Fruit fly (Drosophila melanogaster) whole organism, prepupa: Measurements from ENCODE around the gene ND-24L.

Source experiments
- Blimp-1 ChIP-seq: fragments of 200-800 bp; sonication (Bioruptor generic); optimal IDR thresholded peaks from 3 replicates; lab custom pipeline; 2017; ENCODE audit warnings: missing biosample characterization, missing genetic modification characterization, mild to moderate bottlenecking, moderate library complexity, missing genetic modification reagents
- CG11294 ChIP-seq: fragments of 200-800 bp; sonication (Bioruptor generic); IDR thresholded peaks from 2 replicates; pipeline ENCODE4 v1.3.6; 2022; ENCODE audit warnings: missing biosample characterization, missing genetic modification characterization
- CG31627 ChIP-seq: fragments of 200-800 bp; sonication (Bioruptor generic); optimal IDR thresholded peaks from 3 replicates; lab custom pipeline; 2016; ENCODE audit warnings: missing biosample characterization, missing genetic modification characterization
- CG32006 ChIP-seq: fragments of 200-800 bp; sonication (Bioruptor generic); optimal IDR thresholded peaks from 3 replicates; lab custom pipeline; 2017; ENCODE audit warnings: missing biosample characterization, mild to moderate bottlenecking, missing genetic modification characterization
- Eip78C ChIP-seq: fragments of 200-800 bp; sonication (Bioruptor generic); peaks from one replicate; lab custom pipeline; 2016; ENCODE audit warnings: missing biosample characterization, missing genetic modification characterization
- Smox ChIP-seq: fragments of 200-800 bp; sonication (Bioruptor generic); optimal IDR thresholded peaks from 3 replicates; lab custom pipeline; 2016; ENCODE audit warnings: missing biosample characterization, missing genetic modification characterization
- Sox14 ChIP-seq: fragments of 200-800 bp; sonication (Bioruptor generic); optimal IDR thresholded peaks from 3 replicates; lab custom pipeline; 2016; ENCODE audit warnings: missing biosample characterization, missing genetic modification characterization
- Sox15 ChIP-seq: fragments of 200-800 bp; sonication (Bioruptor generic); optimal IDR thresholded peaks from 3 replicates; lab custom pipeline; 2016; ENCODE audit warnings: missing biosample characterization, missing genetic modification characterization
- achi ChIP-seq: fragments of 200-800 bp; sonication (Bioruptor generic); optimal IDR thresholded peaks from 3 replicates; lab custom pipeline; 2016; ENCODE audit warnings: missing biosample characterization, missing genetic modification characterization
- cyc ChIP-seq: fragments of 200-800 bp; sonication (Bioruptor generic); optimal IDR thresholded peaks from 3 replicates; lab custom pipeline; 2016; ENCODE audit warnings: missing biosample characterization, missing genetic modification characterization
- esn ChIP-seq: fragments of 200-800 bp; sonication (Bioruptor generic); optimal IDR thresholded peaks from 2 replicates; lab custom pipeline; 2016; ENCODE audit warnings: missing biosample characterization, mild to moderate bottlenecking, missing genetic modification characterization, moderate library complexity

dm6 chr3L:17320711-17321110, at the start of gene ND-24L:
- no peak for TF ChIP-seq CG11294
- TF ChIP-seq CG32006 (GFP tag; lab: Kevin White, UChicago) = no peak
- TF ChIP-seq Blimp-1 (GFP tag; lab: Kevin White, UChicago) = no peak
- TF ChIP-seq cyc (GFP tag; lab: Kevin White, UChicago) = no peak
- no peak for TF ChIP-seq Sox15 (GFP tag; lab: Kevin White, UChicago)
- TF ChIP-seq Sox14 = no peak
- no peak for TF ChIP-seq Eip78C (GFP tag; lab: Kevin White, UChicago)
- no peak for TF ChIP-seq CG31627
- TF ChIP-seq Smox (GFP tag; lab: Kevin White, UChicago) = no peak
- TF ChIP-seq achi (GFP tag; lab: Kevin White, UChicago) = no peak
- TF ChIP-seq esn = no peak
